Fruit fly (Drosophila melanogaster): ENCODE results near the gene Ada1-1.

DNA sequence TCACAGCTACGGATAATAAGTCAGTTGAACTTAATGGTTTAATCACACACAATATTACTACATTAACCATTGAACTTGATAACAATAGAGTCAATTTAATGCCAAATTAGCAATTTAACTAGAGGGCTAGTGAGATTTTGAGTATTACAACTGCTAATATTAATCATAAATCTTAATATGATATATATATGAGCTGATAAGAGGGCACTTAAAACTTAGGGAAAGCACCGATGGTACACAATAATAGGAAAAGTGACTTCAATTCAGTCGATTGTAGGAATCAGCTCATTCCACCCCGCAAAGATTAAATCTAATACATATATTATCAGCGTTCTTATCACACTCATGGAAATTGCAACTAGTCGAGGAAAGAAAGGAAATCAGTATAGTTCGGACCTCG, 15.4 kb upstream of the Ada1-1 start, which contains the start of gene CG16965:
- TF ChIP-seq pan (optimal IDR thresholded peaks at IDR 0.05) (no peak), CG8478 (optimal IDR thresholded peaks at IDR 0.05) (no peak), Dll (optimal IDR thresholded peaks at IDR 0.05) (no peak), psq (optimal IDR thresholded peaks at IDR 0.05) (no peak)

Data from whole organism.